In genomic region chr3L:2579557-2580224, dm6 we compare ENCODE assay signal across 5 fruit fly cellular contexts.
TF ChIP-seq lines count a peak whose summit lies in the region.

No protein-coding gene starts in this region.

- no peak for TF ChIP-seq CTCF in whole organism, embryonic (GFP tag; optimal IDR thresholded peaks at IDR 0.05; lab: Kevin White, UChicago)

TF ChIP-seq in whole organism, 6 proteins besides CTCF, POLR2A, EP300 and RAD21:
- TF ChIP-seq CG8478 (optimal IDR thresholded peaks at IDR 0.05; lab: Kevin White, UChicago) (no peak), EcR (GFP tag; optimal IDR thresholded peaks at IDR 0.05; lab: Kevin White, UChicago) (peak; percentile 40 to 81), Dll (optimal IDR thresholded peaks at IDR 0.05; lab: Kevin White, UChicago) (no peak)

TF ChIP-seq in whole organism, embryonic, 481 proteins besides CTCF, POLR2A, EP300 and RAD21 (continues in another document):
- TF ChIP-seq ato (GFP tag; IDR thresholded peaks at IDR 0.05; lab: Robert Waterston, UW; ENCODE audit: partially characterized antibody), result peak; percentile 71
- TF ChIP-seq cg (GFP tag; optimal IDR thresholded peaks at IDR 0.05; lab: Kevin White, UChicago), result peak; percentile 21
- TF ChIP-seq Gug (GFP tag; IDR thresholded peaks at IDR 0.05; lab: Robert Waterston, UW), result no peak
- TF ChIP-seq BEAF-32 (GFP tag; optimal IDR thresholded peaks at IDR 0.05; lab: Kevin White, UChicago), result peak; percentile 57
- peak; percentile 71 for TF ChIP-seq Scr (GFP tag; IDR thresholded peaks at IDR 0.05; lab: Robert Waterston, UW; ENCODE audit: partially characterized antibody)
- peak in 1 of 2 experiments; percentile 37 for TF ChIP-seq Dfd (GFP tag; optimal IDR thresholded peaks at IDR 0.05; lab: Kevin White, UChicago)
- peak; percentile 28; the same call in 1 of the 3 replicates for TF ChIP-seq knrl (GFP tag; IDR thresholded peaks at IDR 0.05; lab: Robert Waterston, UW; ENCODE audit: partially characterized antibody)
- TF ChIP-seq Dp (GFP tag; optimal IDR thresholded peaks at IDR 0.05; lab: Kevin White, UChicago), result no peak
- peak; percentile 54; the same call in 1 of the 3 replicates for TF ChIP-seq HLH4C (GFP tag; IDR thresholded peaks at IDR 0.05; lab: Robert Waterston, UW; ENCODE audit: partially characterized antibody)
- peak; percentile 84 for TF ChIP-seq bbx (GFP tag; IDR thresholded peaks at IDR 0.05; lab: Robert Waterston, UW; ENCODE audit: partially characterized antibody)
- TF ChIP-seq CG14050 (GFP tag; IDR thresholded peaks at IDR 0.05; lab: Robert Waterston, UW), result no peak
- TF ChIP-seq CG34224 (GFP tag; IDR thresholded peaks at IDR 0.05; lab: Robert Waterston, UW; ENCODE audit: partially characterized antibody), result peak; percentile 38; the same call in 2 of the 3 replicates
- peak; percentile 47 for TF ChIP-seq unc-4 (GFP tag; IDR thresholded peaks at IDR 0.05; lab: Robert Waterston, UW; ENCODE audit: partially characterized antibody)
- no peak for TF ChIP-seq CG1647 (GFP tag; optimal IDR thresholded peaks at IDR 0.05; lab: Kevin White, UChicago)
- 0 out of 4 replicates have a peak, but pooled peaks have one; percentile 27 for TF ChIP-seq chinmo (GFP tag; IDR thresholded peaks at IDR 0.05; lab: Robert Waterston, UW; ENCODE audit: partially characterized antibody)
- no peak for TF ChIP-seq CG7271 (tag; optimal IDR thresholded peaks at IDR 0.05; lab: Kevin White, UChicago)
- no peak for TF ChIP-seq Camta (GFP tag; optimal IDR thresholded peaks at IDR 0.05; lab: Kevin White, UChicago)
- no peak for TF ChIP-seq CG17361 (GFP tag; IDR thresholded peaks at IDR 0.05; lab: Robert Waterston, UW)

TF ChIP-seq in whole organism, prepupa, 60 proteins besides CTCF, POLR2A, EP300 and RAD21:
- no peak for TF ChIP-seq CG8319 (GFP tag; optimal IDR thresholded peaks at IDR 0.05; lab: Kevin White, UChicago)
- no peak for TF ChIP-seq CG7368 (GFP tag; optimal IDR thresholded peaks at IDR 0.05; lab: Kevin White, UChicago)
- peak; percentile 21 for TF ChIP-seq Eip78C (GFP tag; lab: Kevin White, UChicago)
- TF ChIP-seq CG4318 (GFP tag; optimal IDR thresholded peaks at IDR 0.05; lab: Kevin White, UChicago), result no peak
- TF ChIP-seq Sox102F (GFP tag; optimal IDR thresholded peaks at IDR 0.05; lab: Kevin White, UChicago), result peak; percentile 13
- no peak for TF ChIP-seq dsx (GFP tag; optimal IDR thresholded peaks at IDR 0.05; lab: Kevin White, UChicago; ENCODE audit: poor library complexity, severe bottlenecking)
- peak; percentile 64 for TF ChIP-seq svp (GFP tag; lab: Kevin White, UChicago)
TF ChIP-seq in whole organism, prepupa: peak in this region for 3.

TF ChIP-seq in whole organism, pupa, 21 proteins besides CTCF, POLR2A, EP300 and RAD21:
- no peak for TF ChIP-seq CG32121 (GFP tag; IDR thresholded peaks at IDR 0.05; lab: Robert Waterston, UW)
- peak; percentile 91 for TF ChIP-seq EcR (GFP tag; optimal IDR thresholded peaks at IDR 0.05; lab: Kevin White, UChicago)
- TF ChIP-seq CG8301 (tag; optimal IDR thresholded peaks at IDR 0.05; lab: Kevin White, UChicago), result no peak
- TF ChIP-seq gl (tag; optimal IDR thresholded peaks at IDR 0.05; lab: Kevin White, UChicago), result no peak
- TF ChIP-seq CG10348 (GFP tag; IDR thresholded peaks at IDR 0.05; lab: Robert Waterston, UW), result no peak

TF ChIP-seq in whole organism, wandering third instar larva, 38 proteins besides CTCF, POLR2A, EP300 and RAD21:
- TF ChIP-seq Rel (GFP tag; optimal IDR thresholded peaks at IDR 0.05; lab: Kevin White, UChicago), result no peak
- peak; percentile 96 for TF ChIP-seq Rel (tag; optimal IDR thresholded peaks at IDR 0.05; lab: Kevin White, UChicago)
- TF ChIP-seq N (GFP tag; optimal IDR thresholded peaks at IDR 0.05; lab: Kevin White, UChicago), result no peak
- no peak for TF ChIP-seq fru (GFP tag; optimal IDR thresholded peaks at IDR 0.05; lab: Kevin White, UChicago)
